Worm (Caenorhabditis elegans) whole organism, L4 larva: ENCODE measurements around the gene max-2.
A peak's percentile ranks its signal among the peaks of the same experiment; 100 is the strongest.
"Not testable (repeated sequence)": the region's sequence is repeated elsewhere in the genome, so short reads cannot be mapped to it uniquely, and the experiment has no call there.

ENCODE experiments used
- D1046.2 ChIP-seq: fragments of 200-800 bp; sonication (Bioruptor generic); IDR thresholded peaks from 2 replicates; pipeline ENCODE4 v1.3.6; 2022; ENCODE audit warnings: missing genetic modification characterization, missing compliant biosample characterization
- F37D6.2 ChIP-seq: sonication (generic microtip); optimal IDR thresholded peaks from 2 replicates; lab custom pipeline; 2016; ENCODE audit warnings: mild to moderate bottlenecking, missing genetic modification characterization, missing compliant biosample characterization
- Y105C5A.15 ChIP-seq: fragments of 200-800 bp; sonication (Bioruptor generic); IDR thresholded peaks from 2 replicates; pipeline ENCODE4 v1.3.6; 2022; ENCODE audit warnings: missing genetic modification characterization, missing compliant biosample characterization
- Y75B8A.6 ChIP-seq: fragments of 200-800 bp; sonication (Bioruptor generic); IDR thresholded peaks from 2 replicates; pipeline ENCODE4 v1.3.6; 2022; ENCODE audit warnings: missing genetic modification reagents, missing genetic modification characterization, missing compliant biosample characterization
- aha-1 ChIP-seq: fragments of 150-350 bp; peaks from one replicate; lab custom pipeline; 2014; ENCODE audit warnings: missing biosample characterization, missing genetic modification characterization
- arid-1 ChIP-seq: fragments of 200-800 bp; sonication (Bioruptor generic); conservative IDR thresholded peaks from 2 replicates; pipeline ENCODE4 v1.3.6; 2022; ENCODE audit warnings: missing genetic modification reagents, missing genetic modification characterization, missing compliant biosample characterization
- ceh-28 ChIP-seq: fragments of 150-350 bp; optimal IDR thresholded peaks from 2 replicates; lab custom pipeline; 2014; ENCODE audit warnings: missing biosample characterization, missing genetic modification reagents, missing genetic modification characterization
- ctbp-1 ChIP-seq: fragments of 200-800 bp; sonication (Bioruptor generic); IDR thresholded peaks from 2 replicates; pipeline ENCODE4 v1.3.6; 2022; ENCODE audit warnings: missing genetic modification reagents, missing genetic modification characterization, missing compliant biosample characterization
- daf-16 ChIP-seq, 3 experiments: sonication (generic microtip); optimal IDR thresholded peaks; 2 replicates each; lab custom pipeline; 2016 to 2017; ENCODE audit warnings: missing genetic modification characterization in 3 of 3, missing genetic modification reagents in 3 of 3, mild to moderate bottlenecking in 2 of 3, missing compliant biosample characterization in 2 of 3, missing biosample characterization in 1 of 3, moderate library complexity in 1 of 3
- dmd-6 ChIP-seq: fragments of 200-800 bp; sonication (Bioruptor generic); IDR thresholded peaks from 2 replicates; pipeline ENCODE4 v1.3.6; 2022; ENCODE audit warnings: missing genetic modification reagents, missing genetic modification characterization, missing compliant biosample characterization
- dmd-8 ChIP-seq: fragments of 200-800 bp; sonication (Bioruptor generic); IDR thresholded peaks from 2 replicates; pipeline ENCODE4 v1.3.6; 2022; ENCODE audit warnings: missing genetic modification characterization, missing compliant biosample characterization
- dmd-9 ChIP-seq: fragments of 200-800 bp; sonication (Bioruptor generic); IDR thresholded peaks from 2 replicates; pipeline ENCODE4 v1.3.6; 2022; ENCODE audit warnings: missing genetic modification reagents, missing genetic modification characterization, missing compliant biosample characterization
- dpl-1 ChIP-seq: fragments of 150-350 bp; optimal IDR thresholded peaks from 2 replicates; lab custom pipeline; 2014; ENCODE audit warnings: missing biosample characterization, missing genetic modification reagents, missing genetic modification characterization
- duxl-1 ChIP-seq: sonication (generic microtip); optimal IDR thresholded peaks from 2 replicates; lab custom pipeline; 2016; ENCODE audit warnings: mild to moderate bottlenecking, missing genetic modification characterization, moderate library complexity, missing compliant biosample characterization; ENCODE audit not compliant: poor library complexity
- dve-1 ChIP-seq: sonication (generic microtip); optimal IDR thresholded peaks from 2 replicates; lab custom pipeline; 2017; ENCODE audit warnings: antibody characterized with exemption, mild to moderate bottlenecking, missing genetic modification characterization, missing compliant biosample characterization; ENCODE audit not compliant: insufficient read depth
- egl-43 ChIP-seq: fragments of 200-800 bp; sonication (Bioruptor generic); IDR thresholded peaks from 2 replicates; pipeline ENCODE4 v1.3.6; 2022; ENCODE audit warnings: missing genetic modification reagents, missing genetic modification characterization, missing compliant biosample characterization
- hlh-11 ChIP-seq: fragments of 200-800 bp; sonication (Bioruptor generic); optimal IDR thresholded peaks from 2 replicates; lab custom pipeline; 2018; ENCODE audit warnings: mild to moderate bottlenecking, missing genetic modification characterization, missing compliant biosample characterization
- hmg-1.1 ChIP-seq: fragments of 200-800 bp; sonication (Bioruptor generic); IDR thresholded peaks from 2 replicates; pipeline ENCODE4 v1.3.6; 2022; ENCODE audit warnings: missing genetic modification reagents, missing genetic modification characterization, missing compliant biosample characterization
- lim-7 ChIP-seq: fragments of 200-800 bp; sonication (Bioruptor generic); IDR thresholded peaks from 2 replicates; pipeline ENCODE4 v1.3.6; 2022; ENCODE audit warnings: missing genetic modification characterization, missing compliant biosample characterization
- lin-13 ChIP-seq: fragments of 150-350 bp; optimal IDR thresholded peaks from 2 replicates; lab custom pipeline; 2014; ENCODE audit warnings: missing biosample characterization, missing genetic modification reagents, missing genetic modification characterization
- madf-5 ChIP-seq, 2 experiments: fragments of 200-800 bp; sonication (Bioruptor generic); IDR thresholded peaks; 2 replicates each; pipeline ENCODE4 v1.3.6; 2022; ENCODE audit warnings: missing compliant biosample characterization in 2 of 2, missing genetic modification characterization in 2 of 2
- mdt-29 ChIP-seq: fragments of 200-800 bp; sonication (Bioruptor generic); IDR thresholded peaks from 2 replicates; pipeline ENCODE4 v1.3.6; 2022; ENCODE audit warnings: missing genetic modification reagents, missing genetic modification characterization, missing compliant biosample characterization
- mep-1 ChIP-seq: fragments of 150-350 bp; sonication (generic microtip); optimal IDR thresholded peaks from 3 replicates; lab custom pipeline; 2014; ENCODE audit warnings: missing biosample characterization, missing genetic modification characterization
- mes-2 ChIP-seq: sonication (generic microtip); optimal IDR thresholded peaks from 2 replicates; lab custom pipeline; 2016; ENCODE audit warnings: missing genotype, mild to moderate bottlenecking, missing genetic modification characterization, missing compliant biosample characterization; ENCODE audit not compliant: poor library complexity, severe bottlenecking
- nhr-102 ChIP-seq: sonication (generic microtip); optimal IDR thresholded peaks from 2 replicates; lab custom pipeline; 2016; ENCODE audit warnings: mild to moderate bottlenecking, missing genetic modification characterization, moderate library complexity, missing compliant biosample characterization
- nhr-28 ChIP-seq: fragments of 150-350 bp; optimal IDR thresholded peaks from 2 replicates; lab custom pipeline; 2014; ENCODE audit warnings: missing biosample characterization, missing genetic modification characterization
- nhr-41 ChIP-seq: fragments of 200-800 bp; sonication (Bioruptor generic); IDR thresholded peaks from 2 replicates; pipeline ENCODE4 v1.3.6; 2022; ENCODE audit warnings: missing genetic modification reagents, missing genetic modification characterization, missing compliant biosample characterization
- nhr-48 ChIP-seq: sonication (generic microtip); optimal IDR thresholded peaks from 2 replicates; lab custom pipeline; 2016; ENCODE audit warnings: mild to moderate bottlenecking, missing genetic modification characterization, missing compliant biosample characterization
- nhr-6 ChIP-seq: fragments of 150-350 bp; optimal IDR thresholded peaks from 2 replicates; lab custom pipeline; 2014; ENCODE audit warnings: missing biosample characterization, missing genetic modification characterization
- pha-4 ChIP-seq, 2 experiments: fragments of 150-350 bp in 1 of 2; fragments of 200-800 bp in 1 of 2; sonication (Bioruptor generic) in 1 of 2; IDR thresholded peaks in 1 of 2; optimal IDR thresholded peaks in 1 of 2; 2 replicates each; pipeline versions ENCODE4 v1.3.6 to Lab custom; 2014 to 2022; ENCODE audit warnings: missing genetic modification characterization in 2 of 2, missing genetic modification reagents in 2 of 2, missing biosample characterization in 1 of 2, missing compliant biosample characterization in 1 of 2
- php-3 ChIP-seq: fragments of 200-800 bp; sonication (Bioruptor generic); IDR thresholded peaks from 2 replicates; pipeline ENCODE4 v1.3.6; 2022; ENCODE audit warnings: missing genetic modification reagents, missing genetic modification characterization, missing compliant biosample characterization
- pqm-1 ChIP-seq: sonication (generic microtip); optimal IDR thresholded peaks from 2 replicates; lab custom pipeline; 2017; ENCODE audit warnings: missing biosample characterization, missing genetic modification characterization
- set-16 ChIP-seq: fragments of 200-800 bp; sonication (Bioruptor generic); IDR thresholded peaks from 2 replicates; pipeline ENCODE4 v1.3.6; 2022; ENCODE audit warnings: missing genetic modification reagents, missing genetic modification characterization, missing compliant biosample characterization
- spr-1 ChIP-seq: sonication (generic microtip); optimal IDR thresholded peaks from 2 replicates; lab custom pipeline; 2016; ENCODE audit warnings: mild to moderate bottlenecking, missing genetic modification characterization, missing compliant biosample characterization
- tra-1 ChIP-seq: fragments of 200-800 bp; sonication (Bioruptor generic); IDR thresholded peaks from 2 replicates; pipeline ENCODE4 v1.3.6; 2022; ENCODE audit warnings: missing genetic modification reagents, missing genetic modification characterization, missing compliant biosample characterization
- unc-62 ChIP-seq, 3 experiments: fragments of 150-350 bp in 1 of 3; sonication (generic microtip); optimal IDR thresholded peaks in 2 of 3; peaks in 1 of 3; 1 replicate in 1 of 3; 2 replicates in 2 of 3; lab custom pipeline; 2014 to 2017; ENCODE audit warnings: missing biosample characterization in 3 of 3, missing genetic modification characterization in 3 of 3, missing genetic modification reagents in 3 of 3, missing genotype in 1 of 3
- vab-7 ChIP-seq: fragments of 200-800 bp; sonication (Bioruptor generic); IDR thresholded peaks from 2 replicates; pipeline ENCODE4 v1.3.6; 2022; ENCODE audit warnings: missing genetic modification reagents, missing genetic modification characterization, missing compliant biosample characterization
- zfp-3 ChIP-seq: fragments of 200-800 bp; sonication (Bioruptor generic); conservative IDR thresholded peaks from 2 replicates; pipeline ENCODE4 v1.3.6; 2022; ENCODE audit warnings: missing genetic modification reagents, missing genetic modification characterization, missing compliant biosample characterization
- zip-11 ChIP-seq: fragments of 200-800 bp; sonication (Bioruptor generic); IDR thresholded peaks from 2 replicates; pipeline ENCODE4 v1.3.6; 2022; ENCODE audit warnings: missing genetic modification characterization, missing compliant biosample characterization

Gene max-2

ce11 chrII:13029290-13030050 lies 3.8 kb upstream of the max-2 start:
- TF ChIP-seq nhr-28 (peak; percentile 33), zfp-3 (GFP tag; lab: Robert Waterston, UW) (no peak), daf-16 (GFP tag; optimal IDR thresholded peaks at IDR 0.05; lab: Kevin White, UChicago) (no peak), daf-16 (tag; optimal IDR thresholded peaks at IDR 0.05; lab: Kevin White, UChicago) (peak; percentile 33), Y105C5A.15 (GFP tag; lab: Robert Waterston, UW) (no peak), pqm-1 (tag; lab: Kevin White, UChicago) (peak; percentile 52), duxl-1 (no peak), unc-62 (GFP tag; optimal IDR thresholded peaks at IDR 0.05 in 1 of 2; lab: Kevin White, UChicago) (peak in 1 of 2 experiments; percentile 30), unc-62 (tag; optimal IDR thresholded peaks at IDR 0.05; lab: Kevin White, UChicago) (no peak), aha-1 (tag; lab: Kevin White, UChicago) (peak; percentile 94), mep-1 (no peak), ceh-28 (tag; lab: Kevin White, UChicago) (peak; percentile 4), vab-7 (GFP tag; lab: Robert Waterston, UW) (no peak), hlh-11 (tag; lab: Kevin White, UChicago) (peak; percentile 6), nhr-6 (no peak), egl-43 (GFP tag; lab: Robert Waterston, UW) (peak; percentile 19; the same call in 1 of the 2 replicates)

ce11 chrII:13023518-13023917 lies 2.1 kb downstream of the max-2 start:
- TF ChIP-seq set-16 (peak; percentile 57), ceh-28 (tag; lab: Kevin White, UChicago) (no peak)

- peak in 1 of 2 experiments; percentile 97 for TF ChIP-seq unc-62 (GFP tag; optimal IDR thresholded peaks at IDR 0.05 in 1 of 2; lab: Kevin White, UChicago)
- no peak for TF ChIP-seq unc-62 (tag; optimal IDR thresholded peaks at IDR 0.05; lab: Kevin White, UChicago)
- TF ChIP-seq php-3 (GFP tag; lab: Robert Waterston, UW), result no peak
These were observed 3.1 kb downstream of the max-2 start for ce11 chrII:13022555-13022954.

ce11 chrII:13016381-13016780 lies 9.3 kb downstream of the max-2 start:
- TF ChIP-seq dmd-8 (GFP tag; lab: Robert Waterston, UW) (peak; percentile 65; the same call in 1 of the 2 replicates), zfp-3 (GFP tag; lab: Robert Waterston, UW) (peak; percentile 90), lin-13 (peak; percentile 21), F37D6.2 (tag; lab: Kevin White, UChicago) (peak; percentile 64), D1046.2 (peak; percentile 60; the same call in 1 of the 2 replicates), nhr-48 (tag; lab: Kevin White, UChicago) (peak; percentile 21), dmd-9 (GFP tag; lab: Robert Waterston, UW) (peak; percentile 92), lim-7 (GFP tag; lab: Robert Waterston, UW) (0 out of 2 replicates have a peak, but pooled peaks have one; percentile 37), dve-1 (tag; lab: Kevin White, UChicago) (peak; percentile 63), egl-43 (GFP tag; lab: Robert Waterston, UW) (peak; percentile 84), nhr-102 (tag; lab: Kevin White, UChicago) (peak; percentile 89), nhr-28 (peak; percentile 33), hmg-1.1 (peak; percentile 92), tra-1 (GFP tag; lab: Robert Waterston, UW) (peak; percentile 88; the same call in 1 of the 2 replicates), pha-4 (GFP tag; IDR thresholded peaks at IDR 0.05; lab: Robert Waterston, UW) (peak; percentile 94), mep-1 (peak; percentile 50), mes-2 (peak; percentile 69), Y75B8A.6 (0 out of 2 replicates have a peak, but pooled peaks have one; percentile 41), zip-11 (GFP tag; lab: Robert Waterston, UW) (0 out of 2 replicates have a peak, but pooled peaks have one; percentile 25), nhr-41 (GFP tag; lab: Robert Waterston, UW) (peak; percentile 83), dmd-6 (GFP tag; lab: Robert Waterston, UW) (peak; percentile 96), dpl-1 (GFP tag; lab: Kevin White, UChicago) (peak; percentile 16), mdt-29 (peak; percentile 85), madf-5 (GFP tag; IDR thresholded peaks at IDR 0.05; lab: Robert Waterston, UW) (0 out of 4 replicates have a peak, but pooled peaks of 1 of the 2 experiments have one; percentile 46), duxl-1 (peak; percentile 9), ctbp-1 (GFP tag; lab: Robert Waterston, UW) (peak; percentile 90), php-3 (GFP tag; lab: Robert Waterston, UW) (peak; percentile 81), spr-1 (tag; lab: Kevin White, UChicago) (peak; percentile 6), vab-7 (GFP tag; lab: Robert Waterston, UW) (peak; percentile 69; the same call in 1 of the 2 replicates), arid-1 (peak; percentile 91)
- TF ChIP-seq pha-4 (tag; optimal IDR thresholded peaks at IDR 0.05; lab: Kevin White, UChicago), result not testable (repeated sequence)
